Fruit fly (Drosophila melanogaster): ENCODE data around the gene CG42635.

Gene CG42635

dm6 chr2L:17960214-17960613 lies 47.5 kb upstream of the CG42635 start (continued):
- no peak for TF ChIP-seq ATbp (GFP tag; optimal IDR thresholded peaks at IDR 0.05)
- TF ChIP-seq gsb (GFP tag; IDR thresholded peaks at IDR 0.05) = no peak
- TF ChIP-seq Ets65A (GFP tag) = peak; percentile 76
- TF ChIP-seq Dref (GFP tag; IDR thresholded peaks at IDR 0.05) = no peak
- TF ChIP-seq CG2889 (GFP tag; IDR thresholded peaks at IDR 0.05) = 0 out of 3 replicates have a peak, but pooled peaks have one; percentile 37
- no peak for TF ChIP-seq otp (GFP tag; IDR thresholded peaks at IDR 0.05)
- TF ChIP-seq CG2129 (GFP tag; IDR thresholded peaks at IDR 0.05; ENCODE audit: partially characterized antibody) = no peak
- no peak for TF ChIP-seq HLH3B (GFP tag; IDR thresholded peaks at IDR 0.05)
- no peak for TF ChIP-seq CG17829 (tag; optimal IDR thresholded peaks at IDR 0.05)
- no peak for TF ChIP-seq Six4 (GFP tag; optimal IDR thresholded peaks at IDR 0.05)
- no peak for TF ChIP-seq NC2α (GFP tag; optimal IDR thresholded peaks at IDR 0.05)
- TF ChIP-seq shn (GFP tag; optimal IDR thresholded peaks at IDR 0.05) = no peak
- no peak for TF ChIP-seq slp2 (GFP tag; optimal IDR thresholded peaks at IDR 0.05)
- no peak for TF ChIP-seq Chrac-16 (GFP tag; optimal IDR thresholded peaks at IDR 0.05)
- no peak for TF ChIP-seq lmd (GFP tag; IDR thresholded peaks at IDR 0.05)
- no peak for TF ChIP-seq gce (GFP tag; IDR thresholded peaks at IDR 0.05)
- no peak for TF ChIP-seq CG10431 (GFP tag; optimal IDR thresholded peaks at IDR 0.05)
- 0 out of 2 replicates have a peak, but pooled peaks have one; percentile 17 for TF ChIP-seq CG6272 (GFP tag; IDR thresholded peaks at IDR 0.05)
- TF ChIP-seq sob (GFP tag; IDR thresholded peaks at IDR 0.05) = no peak
- TF ChIP-seq CG17186 (GFP tag; optimal IDR thresholded peaks at IDR 0.05) = no peak
- no peak for TF ChIP-seq CG2678 (tag; optimal IDR thresholded peaks at IDR 0.05)
- no peak for TF ChIP-seq stc (GFP tag; IDR thresholded peaks at IDR 0.05)
- TF ChIP-seq schlank (tag; optimal IDR thresholded peaks at IDR 0.05) = no peak
- TF ChIP-seq tx (GFP tag; optimal IDR thresholded peaks at IDR 0.05) = no peak
- TF ChIP-seq gem (tag; optimal IDR thresholded peaks at IDR 0.05) = no peak
- no peak for TF ChIP-seq lola (GFP tag; optimal IDR thresholded peaks at IDR 0.05)
- no peak for TF ChIP-seq pum (GFP tag; optimal IDR thresholded peaks at IDR 0.05)
- TF ChIP-seq CG2199 (GFP tag; IDR thresholded peaks at IDR 0.05) = no peak
- TF ChIP-seq HLHmδ (GFP tag; optimal IDR thresholded peaks at IDR 0.05) = no peak
- 0 out of 2 replicates have a peak, but pooled peaks have one; percentile 23 for TF ChIP-seq Rx (GFP tag; IDR thresholded peaks at IDR 0.05)
- no peak for TF ChIP-seq CG11085 (GFP tag; IDR thresholded peaks at IDR 0.05)
- no peak for TF ChIP-seq HLH54F (GFP tag; optimal IDR thresholded peaks at IDR 0.05)
- no peak for TF ChIP-seq Atf-2 (GFP tag; optimal IDR thresholded peaks at IDR 0.05)
- no peak for TF ChIP-seq ara (GFP tag; IDR thresholded peaks at IDR 0.05)
- no peak for TF ChIP-seq CG6791 (GFP tag; IDR thresholded peaks at IDR 0.05; ENCODE audit: partially characterized antibody)
- peak; percentile 3 for TF ChIP-seq tio (GFP tag; optimal IDR thresholded peaks at IDR 0.05)
- no peak for TF ChIP-seq Ada2b (GFP tag; IDR thresholded peaks at IDR 0.05)
- TF ChIP-seq sr (GFP tag; IDR thresholded peaks at IDR 0.05) = no peak
- no peak for TF ChIP-seq Nf-YB (GFP tag; optimal IDR thresholded peaks at IDR 0.05)
- peak; percentile 69 for TF ChIP-seq Ets97D (GFP tag; optimal IDR thresholded peaks at IDR 0.05)

dm6 chr2L:17963071-17963567 lies 44.6 kb upstream of the CG42635 start, which contains the start of gene CG5674:
TSS of gene CG5674 (plus strand) at chr2L:17963379.
- TF ChIP-seq sd (tag; optimal IDR thresholded peaks at IDR 0.05) = peak; percentile 94
- TF ChIP-seq E2f2 (GFP tag; IDR thresholded peaks at IDR 0.05) = 0 out of 2 replicates have a peak, but pooled peaks have one; percentile 37
- peak; percentile 76; the same call in 1 of the 3 replicates for TF ChIP-seq CG11456 (GFP tag; IDR thresholded peaks at IDR 0.05)
- no peak for TF ChIP-seq kni (GFP tag; optimal IDR thresholded peaks at IDR 0.05)
- TF ChIP-seq CG32772 (GFP tag; IDR thresholded peaks at IDR 0.05) = peak; percentile 39; the same call in 1 of the 2 replicates
- peak; percentile 67 for TF ChIP-seq Camta (GFP tag; optimal IDR thresholded peaks at IDR 0.05)
- peak; percentile 72 for TF ChIP-seq phol (tag; optimal IDR thresholded peaks at IDR 0.05)
- peak; percentile 20 for TF ChIP-seq Dip3 (GFP tag; optimal IDR thresholded peaks at IDR 0.05)
- TF ChIP-seq Hr3 (GFP tag; optimal IDR thresholded peaks at IDR 0.05) = peak; percentile 43
- peak; percentile 56 for TF ChIP-seq D (optimal IDR thresholded peaks at IDR 0.05)
- TF ChIP-seq D (GFP tag; optimal IDR thresholded peaks at IDR 0.05) = no peak
- TF ChIP-seq CG8765 (GFP tag; IDR thresholded peaks at IDR 0.05) = no peak
- TF ChIP-seq btn (GFP tag; optimal IDR thresholded peaks at IDR 0.05) = peak; percentile 5
- TF ChIP-seq da (GFP tag; optimal IDR thresholded peaks at IDR 0.05) = no peak
- peak; percentile 98 for TF ChIP-seq Sry-δ (GFP tag; optimal IDR thresholded peaks at IDR 0.05)

All from whole organism, embryonic.